Worm (Caenorhabditis elegans): Measurements from ENCODE around the gene mltn-7.

ce11 chrV:370033-370432 lies at the start of gene mltn-7:
- no peak for TF ChIP-seq madf-5 (GFP tag; IDR thresholded peaks at IDR 0.05)
- no peak for TF ChIP-seq Y48G9A.11 (GFP tag; IDR thresholded peaks at IDR 0.05)
- no peak for TF ChIP-seq nhr-28 (tag; optimal IDR thresholded peaks at IDR 0.05)
- TF ChIP-seq nhr-6 (tag; optimal IDR thresholded peaks at IDR 0.05) = no peak
- TF ChIP-seq nhr-11 (tag; optimal IDR thresholded peaks at IDR 0.05) = no peak
- no peak for TF ChIP-seq dmd-8 (GFP tag; IDR thresholded peaks at IDR 0.05)

Data from whole organism, L4 larva.